Worm (Caenorhabditis elegans) whole organism, late embryonic: ENCODE results near the gene srh-292.

Source experiments
- Y22D7AL.16 ChIP-seq: sonication (generic microtip); optimal IDR thresholded peaks from 2 replicates; lab custom pipeline; 2016; ENCODE audit warnings: missing genetic modification characterization, missing compliant biosample characterization
- ama-1 ChIP-seq: fragments of 150-350 bp; optimal IDR thresholded peaks from 2 replicates; lab custom pipeline; 2014
- ceh-45 ChIP-seq: fragments of 200-800 bp; sonication (Bioruptor generic); IDR thresholded peaks from 2 replicates; pipeline ENCODE4 v1.3.6; 2022; ENCODE audit warnings: missing genetic modification reagents, missing genetic modification characterization, missing compliant biosample characterization
- nhr-11 ChIP-seq: fragments of 150-350 bp; optimal IDR thresholded peaks from 2 replicates; lab custom pipeline; 2014; ENCODE audit warnings: missing biosample characterization, missing genetic modification characterization
- nhr-232 ChIP-seq: sonication (generic microtip); optimal IDR thresholded peaks from 2 replicates; lab custom pipeline; 2016; ENCODE audit warnings: missing genetic modification characterization, missing compliant biosample characterization
- pha-2 ChIP-seq: sonication (generic microtip); optimal IDR thresholded peaks from 2 replicates; lab custom pipeline; 2017; ENCODE audit warnings: mild to moderate bottlenecking, missing genetic modification characterization, missing compliant biosample characterization
- pqm-1 ChIP-seq: sonication (generic microtip); optimal IDR thresholded peaks from 2 replicates; lab custom pipeline; 2016; ENCODE audit warnings: missing genetic modification characterization, missing compliant biosample characterization
- ref-2 ChIP-seq: sonication (generic microtip); optimal IDR thresholded peaks from 2 replicates; lab custom pipeline; 2016; ENCODE audit warnings: missing genetic modification characterization, missing compliant biosample characterization
- sox-2 ChIP-seq: fragments of 200-800 bp; sonication (Bioruptor generic); IDR thresholded peaks from 2 replicates; pipeline ENCODE4 v1.3.6; 2022; ENCODE audit warnings: missing genetic modification reagents, missing genetic modification characterization, missing compliant biosample characterization
- ztf-16 ChIP-seq: sonication (generic microtip); optimal IDR thresholded peaks from 2 replicates; lab custom pipeline; 2017; ENCODE audit warnings: missing genetic modification characterization, missing compliant biosample characterization

ce11 chrV:17780285-17780684 lies 22.3 kb upstream of the srh-292 start:
- TF ChIP-seq ceh-45 (GFP tag; lab: Robert Waterston, UW) = no peak
- no peak for TF ChIP-seq sox-2
- TF ChIP-seq pha-2 = no peak
- no peak for TF ChIP-seq Y22D7AL.16 (tag; lab: Kevin White, UChicago)
- no peak for TF ChIP-seq nhr-11
- no peak for TF ChIP-seq ztf-16
- no peak for TF ChIP-seq pqm-1 (tag; lab: Kevin White, UChicago)
- TF ChIP-seq nhr-232 (tag; lab: Kevin White, UChicago) = no peak
- no peak for TF ChIP-seq ama-1
- TF ChIP-seq ref-2 (tag; lab: Kevin White, UChicago) = no peak
